Fruit fly (Drosophila melanogaster): ENCODE measurements around the gene CkIIalpha-i1.

Gene CkIIalpha-i1

DNA sequence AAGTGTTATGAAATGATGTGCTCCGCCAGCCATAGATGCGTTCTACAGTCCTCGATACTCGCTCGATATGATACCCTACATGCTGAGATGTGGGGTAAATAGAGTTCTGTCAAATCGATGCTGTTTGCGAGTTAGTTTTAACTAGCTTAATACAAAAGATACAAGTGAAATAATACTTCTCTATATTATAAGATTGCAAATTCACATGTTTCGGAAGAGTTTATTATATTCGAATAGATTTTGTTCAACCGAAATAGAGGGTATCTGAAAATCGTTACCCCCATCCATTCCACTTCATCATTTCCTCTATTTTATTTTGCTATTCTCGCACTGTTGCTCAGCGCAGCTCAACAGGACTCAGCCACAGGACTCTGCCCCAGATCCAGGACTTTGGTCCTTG, 22.5 kb upstream of the CkIIalpha-i1 start (continued):
- TF ChIP-seq E2f2 (GFP tag; IDR thresholded peaks at IDR 0.05) (peak; percentile 15; the same call in 1 of the 2 replicates), org-1 (GFP tag; optimal IDR thresholded peaks at IDR 0.05) (peak; percentile 14), btn (GFP tag; optimal IDR thresholded peaks at IDR 0.05) (no peak), CG6272 (GFP tag; IDR thresholded peaks at IDR 0.05) (no peak), YL-1 (GFP tag; optimal IDR thresholded peaks at IDR 0.05) (no peak), Mad (GFP tag; optimal IDR thresholded peaks at IDR 0.05) (peak; percentile 31), bsh (GFP tag; optimal IDR thresholded peaks at IDR 0.05) (peak in 1 of 2 experiments; percentile 56), CG14050 (GFP tag; IDR thresholded peaks at IDR 0.05) (0 out of 3 replicates have a peak, but pooled peaks have one; percentile 9), gcm (GFP tag; optimal IDR thresholded peaks at IDR 0.05) (no peak), CG9727 (GFP tag; optimal IDR thresholded peaks at IDR 0.05) (peak; percentile 79), CG10543 (GFP tag; optimal IDR thresholded peaks at IDR 0.05) (no peak), CG2202 (tag; optimal IDR thresholded peaks at IDR 0.05) (peak; percentile 35), CG1602 (GFP tag; optimal IDR thresholded peaks at IDR 0.05) (peak; percentile 24), CG4424 (GFP tag; optimal IDR thresholded peaks at IDR 0.05) (peak; percentile 33), insv (GFP tag; optimal IDR thresholded peaks at IDR 0.05) (no peak), Hr3 (GFP tag; optimal IDR thresholded peaks at IDR 0.05) (peak; percentile 3), ken (GFP tag; IDR thresholded peaks at IDR 0.05) (no peak), CG10979 (tag; optimal IDR thresholded peaks at IDR 0.05) (peak; percentile 53), CG18599 (GFP tag; optimal IDR thresholded peaks at IDR 0.05) (peak; percentile 63), gce (GFP tag; IDR thresholded peaks at IDR 0.05) (no peak), Meics (GFP tag; optimal IDR thresholded peaks at IDR 0.05) (no peak), Lpt (GFP tag; optimal IDR thresholded peaks at IDR 0.05) (no peak), CG14965 (GFP tag; optimal IDR thresholded peaks at IDR 0.05; ENCODE audit: borderline replicate concordance) (no peak), sens (GFP tag) (peak; percentile 27), Ets65A (GFP tag) (peak; percentile 94), MBD-R2 (GFP tag; IDR thresholded peaks at IDR 0.05) (peak; percentile 11; the same call in 1 of the 2 replicates), Dref (GFP tag; IDR thresholded peaks at IDR 0.05) (no peak), Nf-YC (tag; optimal IDR thresholded peaks at IDR 0.05) (no peak), CG10274 (GFP tag; optimal IDR thresholded peaks at IDR 0.05) (peak; percentile 0), row (GFP tag; IDR thresholded peaks at IDR 0.05) (peak; percentile 82), Optix (GFP tag; IDR thresholded peaks at IDR 0.05) (no peak), CG2712 (tag; optimal IDR thresholded peaks at IDR 0.05) (peak; percentile 63), Aef1 (GFP tag; IDR thresholded peaks at IDR 0.05) (no peak), Nf-YB (GFP tag; optimal IDR thresholded peaks at IDR 0.05) (peak; percentile 19), onecut (GFP tag; IDR thresholded peaks at IDR 0.05) (peak; percentile 43), gem (tag; optimal IDR thresholded peaks at IDR 0.05) (peak; percentile 70), da (GFP tag; optimal IDR thresholded peaks at IDR 0.05) (no peak), CG10267 (tag; optimal IDR thresholded peaks at IDR 0.05) (peak; percentile 39), CG33557 (GFP tag; optimal IDR thresholded peaks at IDR 0.05) (peak; percentile 25), chn (GFP tag; optimal IDR thresholded peaks at IDR 0.05) (peak; percentile 14), CG10366 (GFP tag; IDR thresholded peaks at IDR 0.05) (peak; percentile 49; the same call in 1 of the 2 replicates), ERR (GFP tag; optimal IDR thresholded peaks at IDR 0.05) (no peak), pan (optimal IDR thresholded peaks at IDR 0.05) (peak in 1 of 2 experiments; percentile 74), pan (GFP tag; optimal IDR thresholded peaks at IDR 0.05 in 1 of 2, IDR thresholded peaks at IDR 0.05 in 1 of 2) (peak in 1 of 2 experiments; percentile 43), CG9215 (GFP tag; IDR thresholded peaks at IDR 0.05) (no peak), vnd (GFP tag; IDR thresholded peaks at IDR 0.05; ENCODE audit: partially characterized antibody) (no peak), CG32532 (GFP tag; IDR thresholded peaks at IDR 0.05) (peak; percentile 44), dmrt99B (tag; optimal IDR thresholded peaks at IDR 0.05) (peak; percentile 16), Dbx (GFP tag; IDR thresholded peaks at IDR 0.05) (0 out of 3 replicates have a peak, but pooled peaks have one; percentile 36), Atf3 (GFP tag; optimal IDR thresholded peaks at IDR 0.05) (peak; percentile 20), D19A (tag; optimal IDR thresholded peaks at IDR 0.05) (peak; percentile 54), gt (GFP tag; IDR thresholded peaks at IDR 0.05) (no peak)
